Worm (Caenorhabditis elegans) whole organism, L4 larva: ENCODE results near the gene crp-1.

Source experiments
- Y75B8A.6 ChIP-seq: fragments of 200-800 bp; sonication (Bioruptor generic); IDR thresholded peaks from 2 replicates; pipeline ENCODE4 v1.3.6; 2022; ENCODE audit warnings: missing genetic modification reagents, missing genetic modification characterization, missing compliant biosample characterization
- ama-1 ChIP-seq: fragments of 150-350 bp; optimal IDR thresholded peaks from 2 replicates; lab custom pipeline; 2014; ENCODE audit warnings: inconsistent platforms, mixed read lengths
- daf-12 ChIP-seq: fragments of 150-350 bp; optimal IDR thresholded peaks from 2 replicates; lab custom pipeline; 2014; ENCODE audit warnings: missing biosample characterization, missing genetic modification reagents, missing genetic modification characterization
- fkh-10 ChIP-seq: fragments of 150-350 bp; optimal IDR thresholded peaks from 2 replicates; lab custom pipeline; 2014; ENCODE audit warnings: missing biosample characterization, missing genetic modification reagents, missing genetic modification characterization
- lin-15B ChIP-seq: fragments of 150-350 bp; sonication (generic microtip); optimal IDR thresholded peaks from 3 replicates; lab custom pipeline; 2014; ENCODE audit warnings: missing biosample characterization, missing genetic modification characterization
- mdl-1 ChIP-seq, 2 experiments: fragments of 150-350 bp in 1 of 2; sonication (generic microtip) in 1 of 2; optimal IDR thresholded peaks; 2 replicates each; lab custom pipeline; 2014 to 2017; ENCODE audit warnings: missing biosample characterization in 2 of 2, missing genetic modification characterization in 2 of 2
- nhr-102 ChIP-seq: sonication (generic microtip); optimal IDR thresholded peaks from 2 replicates; lab custom pipeline; 2016; ENCODE audit warnings: mild to moderate bottlenecking, missing genetic modification characterization, moderate library complexity, missing compliant biosample characterization
- nhr-111 ChIP-seq: fragments of 200-800 bp; sonication (Bioruptor generic); optimal IDR thresholded peaks from 2 replicates; lab custom pipeline; 2018; ENCODE audit warnings: mild to moderate bottlenecking, missing genetic modification characterization, missing compliant biosample characterization
- nhr-25 ChIP-seq: sonication (generic microtip); optimal IDR thresholded peaks from 2 replicates; lab custom pipeline; 2017; ENCODE audit warnings: missing genetic modification characterization, mild to moderate bottlenecking, missing compliant biosample characterization, antibody characterized with exemption, moderate library complexity, borderline replicate concordance; ENCODE audit not compliant: insufficient read depth
- php-3 ChIP-seq: fragments of 200-800 bp; sonication (Bioruptor generic); IDR thresholded peaks from 2 replicates; pipeline ENCODE4 v1.3.6; 2022; ENCODE audit warnings: missing genetic modification reagents, missing genetic modification characterization, missing compliant biosample characterization
- pqm-1 ChIP-seq: sonication (generic microtip); optimal IDR thresholded peaks from 2 replicates; lab custom pipeline; 2017; ENCODE audit warnings: missing biosample characterization, missing genetic modification characterization
- snpc-4 ChIP-seq: fragments of 150-350 bp; optimal IDR thresholded peaks from 2 replicates; lab custom pipeline; 2014; ENCODE audit warnings: missing biosample characterization, missing genetic modification characterization
- unc-62 ChIP-seq, 3 experiments: fragments of 150-350 bp in 1 of 3; sonication (generic microtip); optimal IDR thresholded peaks in 2 of 3; peaks in 1 of 3; 1 replicate in 1 of 3; 2 replicates in 2 of 3; lab custom pipeline; 2014 to 2017; ENCODE audit warnings: missing biosample characterization in 3 of 3, missing genetic modification characterization in 3 of 3, missing genetic modification reagents in 3 of 3, missing genotype in 1 of 3

- TF ChIP-seq php-3 (GFP tag; lab: Robert Waterston, UW) (no peak), fkh-10 (no peak), Y75B8A.6 (GFP tag; lab: Robert Waterston, UW) (no peak), ama-1 (lab: Kevin White, UChicago) (no peak), unc-62 (GFP tag; optimal IDR thresholded peaks at IDR 0.05 in 1 of 2; lab: Kevin White, UChicago) (peak in 1 of 2 experiments; percentile 96), unc-62 (tag; optimal IDR thresholded peaks at IDR 0.05; lab: Kevin White, UChicago) (no peak), nhr-102 (tag; lab: Kevin White, UChicago) (no peak), pqm-1 (tag; lab: Kevin White, UChicago) (no peak), snpc-4 (tag; lab: Kevin White, UChicago) (no peak), nhr-111 (GFP tag; lab: Kevin White, UChicago) (no peak), lin-15B (no peak), daf-12 (tag; lab: Kevin White, UChicago) (no peak), nhr-25 (tag; lab: Kevin White, UChicago) (no peak), mdl-1 (tag; optimal IDR thresholded peaks at IDR 0.05; lab: Kevin White, UChicago) (no peak)
These were observed 38.3 kb downstream of the crp-1 start for ce11 chrV:10516702-10517101.
